Fruit fly (Drosophila melanogaster) Kc167 (cell line): ENCODE measurements around the gene CG14960.

Experiments
- Myc ChIP-seq: fragments of >200 bp; optimal IDR thresholded peaks from 2 replicates; lab custom pipeline; 2017; ENCODE audit warnings: missing external identifiers
- Sin3A ChIP-seq: fragments of >200 bp; optimal IDR thresholded peaks from 2 replicates; lab custom pipeline; 2018; ENCODE audit warnings: missing external identifiers
- insv ChIP-seq: fragments of >200 bp; optimal IDR thresholded peaks from 3 replicates; lab custom pipeline; 2018; ENCODE audit warnings: missing external identifiers

- TF ChIP-seq insv (lab: Kevin White, UChicago) = no peak
- TF ChIP-seq Sin3A (lab: Kevin White, UChicago) = no peak
- no peak for TF ChIP-seq Myc
These were observed 18.0 kb upstream of the CG14960 start for dm6 chr3L:3252884-3253283.
